Worm (Caenorhabditis elegans) whole organism, midembryonic: ENCODE results near the gene C30G4.2.

ENCODE experiments used
- T22C8.4 ChIP-seq: fragments of 200-800 bp; sonication (Bioruptor generic); IDR thresholded peaks from 2 replicates; pipeline ENCODE4 v1.3.6; 2022; ENCODE audit warnings: missing genetic modification characterization, missing compliant biosample characterization
- flt-1 ChIP-seq: fragments of 200-800 bp; sonication (Bioruptor generic); IDR thresholded peaks from 2 replicates; pipeline ENCODE4 v1.3.6; 2022; ENCODE audit warnings: missing genetic modification characterization, missing compliant biosample characterization
- med-1 ChIP-seq: sonication (generic microtip); optimal IDR thresholded peaks from 2 replicates; lab custom pipeline; 2017; ENCODE audit warnings: missing genetic modification characterization, mild to moderate bottlenecking, missing compliant biosample characterization, antibody characterized with exemption, missing genetic modification reagents; ENCODE audit not compliant: insufficient read depth
- ztf-29 ChIP-seq: fragments of 200-800 bp; sonication (Bioruptor generic); IDR thresholded peaks from 2 replicates; pipeline ENCODE4 v1.3.6; 2022; ENCODE audit warnings: missing genetic modification reagents, missing genetic modification characterization, missing compliant biosample characterization

DNA sequence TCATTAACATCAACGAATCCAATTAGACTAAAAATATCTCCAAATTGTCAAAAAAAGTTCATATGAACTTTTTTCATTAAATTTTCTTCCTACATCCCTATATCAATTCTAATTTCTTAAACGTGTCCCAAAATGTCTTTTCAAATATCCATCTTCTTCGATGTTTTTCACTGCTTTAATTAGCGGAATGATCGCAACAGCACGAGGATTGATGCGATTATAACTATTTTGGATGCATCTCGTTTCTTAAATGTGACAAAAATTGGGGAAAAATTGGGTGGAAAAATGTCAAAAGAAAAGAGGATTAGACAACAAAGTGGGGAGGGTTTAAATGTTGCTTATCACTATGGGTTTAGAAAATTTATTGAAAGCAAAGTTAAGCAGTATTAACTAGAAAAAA lies 11.2 kb downstream of the C30G4.2 start:
- TF ChIP-seq med-1 (GFP tag; lab: Kevin White, UChicago) (no peak), T22C8.4 (GFP tag; lab: Robert Waterston, UW) (no peak), flt-1 (GFP tag; lab: Robert Waterston, UW) (no peak), ztf-29 (GFP tag; lab: Robert Waterston, UW) (no peak)
